Fruit fly (Drosophila melanogaster): Measurements from ENCODE around the gene vls.

- no peak for TF ChIP-seq CG8478 (optimal IDR thresholded peaks at IDR 0.05)
- TF ChIP-seq CTCF (optimal IDR thresholded peaks at IDR 0.05) = no peak
Observed at dm6 chr2L:20017055-20017454, 48.4 kb downstream of the vls start, which contains the start of gene CG43861.

All from S2 (cell line).